Fruit fly (Drosophila melanogaster) whole organism, embryonic: ENCODE measurements around the gene Tnks.

Experiments used
- C15 ChIP-seq: fragments of 200-800 bp; sonication (Bioruptor generic); IDR thresholded peaks from 3 replicates; pipeline ENCODE4 v1.3.6; 2022; ENCODE audit warnings: missing biosample characterization, missing genetic modification characterization
- CG10321 ChIP-seq: fragments of 200-800 bp; sonication (Bioruptor generic); IDR thresholded peaks from 2 replicates; pipeline ENCODE4 v1.3.6; 2022; ENCODE audit warnings: missing biosample characterization, missing genetic modification characterization
- CG10654 ChIP-seq: fragments of 200-800 bp; sonication (Bioruptor generic); optimal IDR thresholded peaks from 2 replicates; lab custom pipeline; 2016; ENCODE audit warnings: missing biosample characterization, missing genetic modification characterization
- CG10979 ChIP-seq: fragments of 200-800 bp; sonication (Bioruptor generic); optimal IDR thresholded peaks from 2 replicates; lab custom pipeline; 2018; ENCODE audit warnings: missing biosample characterization, mild to moderate bottlenecking, missing genetic modification characterization, moderate library complexity
- CG12391 ChIP-seq: fragments of 200-800 bp; sonication (Bioruptor generic); optimal IDR thresholded peaks from 3 replicates; lab custom pipeline; 2018; ENCODE audit warnings: missing biosample characterization, mild to moderate bottlenecking, missing genetic modification characterization, moderate library complexity
- CG15073 ChIP-seq: fragments of 200-800 bp; sonication (Bioruptor generic); optimal IDR thresholded peaks from 2 replicates; lab custom pipeline; 2016; ENCODE audit warnings: missing biosample characterization, missing genetic modification characterization
- CG15601 ChIP-seq: fragments of 200-800 bp; sonication (Bioruptor generic); optimal IDR thresholded peaks from 3 replicates; lab custom pipeline; 2019; ENCODE audit warnings: missing biosample characterization, mild to moderate bottlenecking, missing genetic modification characterization, moderate library complexity
- CG17328 ChIP-seq: fragments of 200-800 bp; sonication (Bioruptor generic); IDR thresholded peaks from 2 replicates; pipeline ENCODE4 v1.3.6; 2022; ENCODE audit warnings: missing biosample characterization, missing genetic modification characterization
- CG17802 ChIP-seq: fragments of 200-800 bp; sonication (Bioruptor generic); optimal IDR thresholded peaks from 2 replicates; lab custom pipeline; 2018; ENCODE audit warnings: missing biosample characterization, mild to moderate bottlenecking, missing genetic modification characterization, moderate library complexity
- CG18476 ChIP-seq: fragments of 200-800 bp; sonication (Bioruptor generic); optimal IDR thresholded peaks from 2 replicates; lab custom pipeline; 2016; ENCODE audit warnings: missing biosample characterization, mild to moderate bottlenecking, missing genetic modification characterization
- CG2129 ChIP-seq: fragments of 200-800 bp; sonication (Bioruptor generic); IDR thresholded peaks from 2 replicates; pipeline ENCODE4 v1.3.6; 2022; ENCODE audit warnings: missing biosample characterization, missing genetic modification characterization; ENCODE audit not compliant: partially characterized antibody
- CG2199 ChIP-seq: fragments of 200-800 bp; sonication (Bioruptor generic); IDR thresholded peaks from 3 replicates; pipeline ENCODE4 v1.3.6; 2022; ENCODE audit warnings: missing biosample characterization, missing genetic modification characterization
- CG2678 ChIP-seq: fragments of 200-800 bp; sonication (Bioruptor generic); optimal IDR thresholded peaks from 3 replicates; lab custom pipeline; 2019; ENCODE audit warnings: missing biosample characterization, mild to moderate bottlenecking, missing genetic modification characterization, moderate library complexity
- CG31388 ChIP-seq: fragments of 200-800 bp; sonication (Bioruptor generic); optimal IDR thresholded peaks from 2 replicates; lab custom pipeline; 2016; ENCODE audit warnings: missing biosample characterization, missing genetic modification characterization
- CG42726 ChIP-seq: fragments of 200-800 bp; sonication (Bioruptor generic); IDR thresholded peaks from 2 replicates; pipeline ENCODE4 v1.3.6; 2022; ENCODE audit warnings: missing biosample characterization, missing genetic modification characterization; ENCODE audit not compliant: partially characterized antibody
- CG4328 ChIP-seq: fragments of 200-800 bp; sonication (Bioruptor generic); optimal IDR thresholded peaks from 3 replicates; lab custom pipeline; 2017; ENCODE audit warnings: missing biosample characterization, missing genetic modification reagents, missing genetic modification characterization
- CG4617 ChIP-seq: fragments of 200-800 bp; sonication (Bioruptor generic); optimal IDR thresholded peaks from 3 replicates; lab custom pipeline; 2016; ENCODE audit warnings: missing biosample characterization, missing genetic modification characterization, borderline replicate concordance
- CG6813 ChIP-seq: fragments of 200-800 bp; sonication (Bioruptor generic); optimal IDR thresholded peaks from 2 replicates; lab custom pipeline; 2017; ENCODE audit warnings: missing biosample characterization, missing genetic modification characterization, mild to moderate bottlenecking, moderate library complexity, missing genetic modification reagents
- CG7745 ChIP-seq: fragments of 200-800 bp; sonication (Bioruptor generic); optimal IDR thresholded peaks from 2 replicates; lab custom pipeline; 2018; ENCODE audit warnings: missing biosample characterization, mild to moderate bottlenecking, missing genetic modification characterization, moderate library complexity
- CG7839 ChIP-seq: fragments of 200-800 bp; sonication (Bioruptor generic); optimal IDR thresholded peaks from 3 replicates; lab custom pipeline; 2018; ENCODE audit warnings: missing biosample characterization, mild to moderate bottlenecking, missing genetic modification characterization, moderate library complexity
- CG9215 ChIP-seq: fragments of 200-800 bp; sonication (Bioruptor generic); IDR thresholded peaks from 2 replicates; pipeline ENCODE4 v1.3.6; 2022; ENCODE audit warnings: missing biosample characterization, missing genetic modification characterization
- CG9876 ChIP-seq: fragments of 200-800 bp; sonication (Bioruptor generic); optimal IDR thresholded peaks from 2 replicates; lab custom pipeline; 2016; ENCODE audit warnings: missing biosample characterization, missing genetic modification characterization
- CoRest ChIP-seq: fragments of 200-800 bp; sonication (Bioruptor generic); optimal IDR thresholded peaks from 3 replicates; lab custom pipeline; 2018; ENCODE audit warnings: missing biosample characterization, mild to moderate bottlenecking, missing genetic modification characterization, moderate library complexity
- Dbx ChIP-seq: fragments of 200-800 bp; sonication (Bioruptor generic); IDR thresholded peaks from 3 replicates; pipeline ENCODE4 v1.3.6; 2022; ENCODE audit warnings: missing biosample characterization, missing genetic modification characterization
- Dp ChIP-seq: fragments of 200-800 bp; sonication (Bioruptor generic); optimal IDR thresholded peaks from 2 replicates; lab custom pipeline; 2018; ENCODE audit warnings: missing biosample characterization, mild to moderate bottlenecking, missing genetic modification characterization, moderate library complexity
- H2.0 ChIP-seq: fragments of 200-800 bp; sonication (Bioruptor generic); IDR thresholded peaks from 2 replicates; pipeline ENCODE4 v1.3.6; 2022; ENCODE audit warnings: missing biosample characterization, missing genetic modification characterization
- Mrtf ChIP-seq: fragments of 200-800 bp; sonication (Bioruptor generic); IDR thresholded peaks from 3 replicates; pipeline ENCODE4 v1.3.6; 2022; ENCODE audit warnings: missing biosample characterization, missing genetic modification characterization
- YL-1 ChIP-seq: fragments of 200-800 bp; sonication (Bioruptor generic); optimal IDR thresholded peaks from 3 replicates; lab custom pipeline; 2017; ENCODE audit warnings: missing biosample characterization, mild to moderate bottlenecking, missing genetic modification characterization
- al ChIP-seq: fragments of 200-800 bp; sonication (Bioruptor generic); IDR thresholded peaks from 2 replicates; pipeline ENCODE4 v1.3.6; 2022; ENCODE audit warnings: missing biosample characterization, missing genetic modification characterization
- danr ChIP-seq: fragments of 200-800 bp; sonication (Bioruptor generic); IDR thresholded peaks from 2 replicates; pipeline ENCODE4 v1.3.6; 2022; ENCODE audit warnings: missing biosample characterization, missing genetic modification characterization
- dati ChIP-seq: fragments of 200-800 bp; sonication (Bioruptor generic); IDR thresholded peaks from 2 replicates; pipeline ENCODE4 v1.3.6; 2022; ENCODE audit warnings: missing biosample characterization, missing genetic modification characterization
- emc ChIP-seq: fragments of 200-800 bp; sonication (Bioruptor generic); optimal IDR thresholded peaks from 2 replicates; lab custom pipeline; 2016; ENCODE audit warnings: missing biosample characterization, missing genetic modification characterization
- en ChIP-seq: fragments of 200-800 bp; sonication (Bioruptor generic); optimal IDR thresholded peaks from 2 replicates; lab custom pipeline; 2016; ENCODE audit warnings: missing biosample characterization, missing genetic modification characterization
- gce ChIP-seq: fragments of 200-800 bp; sonication (Bioruptor generic); IDR thresholded peaks from 3 replicates; pipeline ENCODE4 v1.3.6; 2022; ENCODE audit warnings: missing biosample characterization, missing genetic modification characterization
- gt ChIP-seq: fragments of 200-800 bp; sonication (Bioruptor generic); IDR thresholded peaks from 2 replicates; pipeline ENCODE4 v1.3.6; 2022; ENCODE audit warnings: missing biosample characterization, missing genetic modification characterization
- ind ChIP-seq: fragments of 200-800 bp; sonication (Bioruptor generic); optimal IDR thresholded peaks from 3 replicates; lab custom pipeline; 2016; ENCODE audit warnings: missing biosample characterization, missing genetic modification characterization
- insv ChIP-seq, 2 experiments: fragments of 200-800 bp; sonication (Bioruptor generic); optimal IDR thresholded peaks; 3 replicates each; lab custom pipeline; 2016 to 2018; ENCODE audit warnings: missing biosample characterization in 2 of 2, missing genetic modification characterization in 2 of 2
- jing ChIP-seq: fragments of 200-800 bp; sonication (Bioruptor generic); optimal IDR thresholded peaks from 2 replicates; lab custom pipeline; 2018; ENCODE audit warnings: missing biosample characterization, mild to moderate bottlenecking, missing genetic modification characterization
- kni ChIP-seq: fragments of 200-800 bp; sonication (Bioruptor generic); optimal IDR thresholded peaks from 3 replicates; lab custom pipeline; 2017; ENCODE audit warnings: mild to moderate bottlenecking, missing biosample characterization, missing genetic modification reagents, missing genetic modification characterization
- nerfin-1 ChIP-seq: fragments of 200-800 bp; sonication (Bioruptor generic); optimal IDR thresholded peaks from 3 replicates; lab custom pipeline; 2019; ENCODE audit warnings: missing biosample characterization, mild to moderate bottlenecking, missing genetic modification characterization, moderate library complexity
- nmo ChIP-seq: fragments of 200-800 bp; sonication (Bioruptor generic); optimal IDR thresholded peaks from 2 replicates; lab custom pipeline; 2018; ENCODE audit warnings: missing biosample characterization, mild to moderate bottlenecking, missing genetic modification characterization, moderate library complexity
- oc ChIP-seq: fragments of 200-800 bp; sonication (Bioruptor generic); optimal IDR thresholded peaks from 2 replicates; lab custom pipeline; 2018; ENCODE audit warnings: missing biosample characterization, mild to moderate bottlenecking, missing genetic modification characterization, moderate library complexity
- pho ChIP-seq: fragments of 200-800 bp; sonication (Bioruptor generic); optimal IDR thresholded peaks from 2 replicates; lab custom pipeline; 2016; ENCODE audit warnings: missing biosample characterization, missing genetic modification characterization
- pzg ChIP-seq: fragments of 200-800 bp; sonication (Bioruptor generic); optimal IDR thresholded peaks from 3 replicates; lab custom pipeline; 2018; ENCODE audit warnings: missing biosample characterization, mild to moderate bottlenecking, missing genetic modification characterization, moderate library complexity
- run ChIP-seq: fragments of 200-800 bp; sonication (Bioruptor generic); optimal IDR thresholded peaks from 3 replicates; lab custom pipeline; 2018; ENCODE audit warnings: missing biosample characterization, mild to moderate bottlenecking, missing genetic modification characterization
- shn ChIP-seq: fragments of 200-800 bp; sonication (Bioruptor generic); optimal IDR thresholded peaks from 3 replicates; lab custom pipeline; 2016; ENCODE audit warnings: missing biosample characterization, missing genetic modification characterization
- sisA ChIP-seq: fragments of 200-800 bp; sonication (Bioruptor generic); IDR thresholded peaks from 2 replicates; pipeline ENCODE4 v1.3.6; 2022; ENCODE audit warnings: missing biosample characterization, missing genetic modification characterization
- sob ChIP-seq: fragments of 200-800 bp; sonication (Bioruptor generic); IDR thresholded peaks from 2 replicates; pipeline ENCODE4 v1.3.6; 2022; ENCODE audit warnings: missing biosample characterization, missing genetic modification characterization
- tin ChIP-seq: fragments of 200-800 bp; sonication (Bioruptor generic); optimal IDR thresholded peaks from 3 replicates; lab custom pipeline; 2016; ENCODE audit warnings: missing biosample characterization, missing genetic modification characterization
- tna ChIP-seq: fragments of 200-800 bp; sonication (Bioruptor generic); IDR thresholded peaks from 2 replicates; pipeline ENCODE4 v1.3.6; 2022; ENCODE audit warnings: missing biosample characterization, missing genetic modification characterization; ENCODE audit not compliant: partially characterized antibody
- vvl ChIP-seq: fragments of 200-800 bp; sonication (Bioruptor generic); IDR thresholded peaks from 2 replicates; pipeline ENCODE4 v1.3.6; 2022; ENCODE audit warnings: missing biosample characterization, missing genetic modification characterization

Tnks gene

dm6 chr3R:25660985-25661530 is at the start of gene Tnks (continued):
- TF ChIP-seq insv (GFP tag; optimal IDR thresholded peaks at IDR 0.05; lab: Kevin White, UChicago) (no peak), shn (GFP tag; lab: Kevin White, UChicago) (no peak), run (no peak), H2.0 (GFP tag; lab: Robert Waterston, UW) (no peak), CG7839 (tag; lab: Kevin White, UChicago) (no peak), pho (GFP tag; lab: Kevin White, UChicago) (no peak), CG2129 (no peak), nmo (GFP tag; lab: Kevin White, UChicago) (no peak), CG15073 (GFP tag; lab: Kevin White, UChicago) (no peak), gt (no peak), CG4328 (GFP tag; lab: Kevin White, UChicago) (no peak), CG10979 (no peak), pzg (GFP tag; lab: Kevin White, UChicago) (peak; percentile 55), CG42726 (GFP tag; lab: Robert Waterston, UW) (0 out of 2 replicates have a peak, but pooled peaks have one; percentile 47), CG9215 (GFP tag; lab: Robert Waterston, UW) (no peak), CG10654 (GFP tag; lab: Kevin White, UChicago) (no peak), emc (GFP tag; lab: Kevin White, UChicago) (no peak), dati (no peak), CG12391 (peak; percentile 37), CG2199 (no peak), en (GFP tag; lab: Kevin White, UChicago) (no peak), Dbx (GFP tag; lab: Robert Waterston, UW) (no peak), jing (no peak), CG15601 (tag; lab: Kevin White, UChicago) (no peak), CG6813 (no peak), tin (peak; percentile 11), CoRest (tag; lab: Kevin White, UChicago) (no peak), oc (tag; lab: Kevin White, UChicago) (no peak), CG31388 (GFP tag; lab: Kevin White, UChicago) (no peak), CG4617 (GFP tag; lab: Kevin White, UChicago) (peak; percentile 63), ind (GFP tag; lab: Kevin White, UChicago) (no peak), CG10321 (GFP tag; lab: Robert Waterston, UW) (no peak), sob (GFP tag; lab: Robert Waterston, UW) (no peak), CG18476 (no peak), CG17328 (GFP tag; lab: Robert Waterston, UW) (no peak), CG9876 (GFP tag; lab: Kevin White, UChicago) (no peak), gce (GFP tag; lab: Robert Waterston, UW) (no peak), CG7745 (tag; lab: Kevin White, UChicago) (peak; percentile 84), CG2678 (tag; lab: Kevin White, UChicago) (no peak), al (GFP tag; lab: Robert Waterston, UW) (no peak), CG17802 (no peak), YL-1 (GFP tag; lab: Kevin White, UChicago) (peak; percentile 2), Dp (GFP tag; lab: Kevin White, UChicago) (peak; percentile 16), tna (no peak), kni (GFP tag; lab: Kevin White, UChicago) (no peak), sisA (GFP tag; lab: Robert Waterston, UW) (no peak), nerfin-1 (tag; lab: Kevin White, UChicago) (no peak), Mrtf (GFP tag; lab: Robert Waterston, UW) (no peak), vvl (GFP tag; lab: Robert Waterston, UW) (peak; percentile 33), danr (GFP tag; lab: Robert Waterston, UW) (no peak), C15 (GFP tag; lab: Robert Waterston, UW) (no peak)
